Worm (Caenorhabditis elegans) whole organism, mixed stage, embryonic: ENCODE data around the gene srh-212.

Source experiments
- M03D4.4 ChIP-seq: sonication (generic microtip); optimal IDR thresholded peaks from 2 replicates; lab custom pipeline; 2017; ENCODE audit warnings: mild to moderate bottlenecking, missing genetic modification characterization, missing compliant biosample characterization
- blmp-1 ChIP-seq: fragments of 150-350 bp; optimal IDR thresholded peaks from 2 replicates; lab custom pipeline; 2014; ENCODE audit warnings: missing biosample characterization, missing genetic modification characterization
- ceh-39 ChIP-seq: fragments of 150-350 bp; optimal IDR thresholded peaks from 2 replicates; lab custom pipeline; 2014; ENCODE audit warnings: missing biosample characterization, missing genetic modification characterization
- ceh-43 ChIP-seq: fragments of 200-800 bp; sonication (Bioruptor generic); optimal IDR thresholded peaks from 2 replicates; lab custom pipeline; 2018; ENCODE audit warnings: mild to moderate bottlenecking, missing genetic modification characterization, moderate library complexity, missing compliant biosample characterization
- ceh-83 ChIP-seq: fragments of 200-800 bp; sonication (Bioruptor generic); optimal IDR thresholded peaks from 2 replicates; lab custom pipeline; 2018; ENCODE audit warnings: mild to moderate bottlenecking, missing genetic modification characterization, missing compliant biosample characterization
- ces-1 ChIP-seq: fragments of 150-350 bp; optimal IDR thresholded peaks from 2 replicates; lab custom pipeline; 2014; ENCODE audit warnings: missing biosample characterization, missing genetic modification reagents, missing genetic modification characterization
- cnd-1 ChIP-seq: fragments of 200-800 bp; sonication (Bioruptor generic); optimal IDR thresholded peaks from 2 replicates; lab custom pipeline; 2018; ENCODE audit warnings: mild to moderate bottlenecking, missing genetic modification characterization, missing compliant biosample characterization
- drap-1 ChIP-seq: fragments of 200-800 bp; sonication (Bioruptor generic); optimal IDR thresholded peaks from 3 replicates; lab custom pipeline; 2018; ENCODE audit warnings: mild to moderate bottlenecking, missing genetic modification characterization, missing compliant biosample characterization
- elt-1 ChIP-seq: sonication (generic microtip); optimal IDR thresholded peaks from 2 replicates; lab custom pipeline; 2017; ENCODE audit warnings: missing genetic modification characterization, mild to moderate bottlenecking, missing compliant biosample characterization, antibody characterized with exemption, moderate library complexity, borderline replicate concordance; ENCODE audit not compliant: insufficient read depth
- elt-3 ChIP-seq: fragments of 150-350 bp; optimal IDR thresholded peaks from 2 replicates; lab custom pipeline; 2014; ENCODE audit warnings: missing biosample characterization, missing genetic modification characterization
- flh-1 ChIP-seq: fragments of 200-800 bp; sonication (Bioruptor generic); optimal IDR thresholded peaks from 2 replicates; lab custom pipeline; 2018; ENCODE audit warnings: mild to moderate bottlenecking, missing genetic modification characterization, moderate library complexity, missing compliant biosample characterization
- ham-2 ChIP-seq: fragments of 200-800 bp; sonication (Bioruptor generic); optimal IDR thresholded peaks from 2 replicates; lab custom pipeline; 2018; ENCODE audit warnings: mild to moderate bottlenecking, missing genetic modification characterization, missing compliant biosample characterization
- hlh-1 ChIP-seq: fragments of 150-350 bp; optimal IDR thresholded peaks from 2 replicates; lab custom pipeline; 2014; ENCODE audit warnings: missing biosample characterization, missing genetic modification reagents, missing genetic modification characterization
- lin-13 ChIP-seq: fragments of 150-350 bp; optimal IDR thresholded peaks from 2 replicates; lab custom pipeline; 2014; ENCODE audit warnings: missing biosample characterization, missing genetic modification characterization
- lin-32 ChIP-seq: fragments of 200-800 bp; sonication (Bioruptor generic); optimal IDR thresholded peaks from 2 replicates; lab custom pipeline; 2018; ENCODE audit warnings: mild to moderate bottlenecking, missing genetic modification characterization, missing compliant biosample characterization
- lsy-2 ChIP-seq: fragments of 150-350 bp; optimal IDR thresholded peaks from 2 replicates; lab custom pipeline; 2014; ENCODE audit warnings: missing biosample characterization, missing genetic modification characterization
- mab-5 ChIP-seq: fragments of 150-350 bp; optimal IDR thresholded peaks from 2 replicates; lab custom pipeline; 2014; ENCODE audit warnings: missing biosample characterization, missing genetic modification characterization
- mep-1 ChIP-seq: fragments of 150-350 bp; optimal IDR thresholded peaks from 2 replicates; lab custom pipeline; 2017; ENCODE audit warnings: missing biosample characterization, missing genetic modification reagents, missing genetic modification characterization, inconsistent platforms
- mls-2 ChIP-seq: sonication (generic microtip); optimal IDR thresholded peaks from 2 replicates; lab custom pipeline; 2016; ENCODE audit warnings: mild to moderate bottlenecking, missing genetic modification characterization, moderate library complexity, missing compliant biosample characterization
- nhr-12 ChIP-seq: fragments of 150-350 bp; optimal IDR thresholded peaks from 2 replicates; lab custom pipeline; 2014; ENCODE audit warnings: missing biosample characterization, missing genetic modification characterization
- nhr-2 ChIP-seq: fragments of 150-350 bp; optimal IDR thresholded peaks from 2 replicates; lab custom pipeline; 2014; ENCODE audit warnings: missing biosample characterization, missing genetic modification characterization
- nhr-237 ChIP-seq: fragments of 150-350 bp; optimal IDR thresholded peaks from 2 replicates; lab custom pipeline; 2014; ENCODE audit warnings: missing biosample characterization, missing genetic modification characterization
- nhr-76 ChIP-seq: sonication (generic microtip); optimal IDR thresholded peaks from 2 replicates; lab custom pipeline; 2017; ENCODE audit warnings: missing biosample characterization, missing genetic modification characterization
- pha-4 ChIP-seq: fragments of 150-350 bp; optimal IDR thresholded peaks from 2 replicates; lab custom pipeline; 2018; ENCODE audit warnings: missing biosample characterization, missing genetic modification reagents, missing genetic modification characterization
- sem-2 ChIP-seq: fragments of 200-800 bp; sonication (Bioruptor generic); optimal IDR thresholded peaks from 2 replicates; lab custom pipeline; 2018; ENCODE audit warnings: mild to moderate bottlenecking, missing genetic modification characterization, missing compliant biosample characterization
- snpc-4 ChIP-seq: fragments of 150-350 bp; optimal IDR thresholded peaks from 2 replicates; lab custom pipeline; 2014; ENCODE audit warnings: missing biosample characterization, missing genetic modification characterization
- tbx-8 ChIP-seq: fragments of 200-800 bp; sonication (Bioruptor generic); optimal IDR thresholded peaks from 2 replicates; lab custom pipeline; 2018; ENCODE audit warnings: mild to moderate bottlenecking, missing genetic modification characterization, moderate library complexity, missing compliant biosample characterization
- unc-120 ChIP-seq: sonication (generic microtip); optimal IDR thresholded peaks from 2 replicates; lab custom pipeline; 2017; ENCODE audit warnings: missing genetic modification characterization, missing compliant biosample characterization; ENCODE audit not compliant: poor library complexity, severe bottlenecking
- unc-39 ChIP-seq: fragments of 150-350 bp; optimal IDR thresholded peaks from 2 replicates; lab custom pipeline; 2014; ENCODE audit warnings: missing biosample characterization, missing genetic modification characterization
- unc-62 ChIP-seq: fragments of 150-350 bp; optimal IDR thresholded peaks from 2 replicates; lab custom pipeline; 2014; ENCODE audit warnings: missing biosample characterization, missing genetic modification reagents, missing genetic modification characterization
- zip-8 ChIP-seq: fragments of 150-350 bp; optimal IDR thresholded peaks from 2 replicates; lab custom pipeline; 2014; ENCODE audit warnings: missing biosample characterization, missing genetic modification characterization
- ztf-11 ChIP-seq: fragments of 150-350 bp; optimal IDR thresholded peaks from 2 replicates; lab custom pipeline; 2014; ENCODE audit warnings: missing biosample characterization, missing genetic modification characterization

srh-212 gene

ce11 chrV:3585011-3585410, 11.9 kb downstream of the srh-212 start:
- TF ChIP-seq ceh-39 (tag; lab: Kevin White, UChicago), result no peak
- TF ChIP-seq ceh-83 (GFP tag; lab: Kevin White, UChicago), result no peak
- no peak for TF ChIP-seq elt-3 (tag; lab: Kevin White, UChicago)
- no peak for TF ChIP-seq drap-1 (GFP tag; lab: Kevin White, UChicago)
- TF ChIP-seq mab-5, result no peak
- no peak for TF ChIP-seq sem-2
- no peak for TF ChIP-seq ham-2 (GFP tag; lab: Kevin White, UChicago)
- no peak for TF ChIP-seq hlh-1
- TF ChIP-seq unc-120 (tag; lab: Kevin White, UChicago), result no peak
- TF ChIP-seq, all 35 proteins: peak for 0

- TF ChIP-seq elt-1 (tag; lab: Kevin White, UChicago), result no peak
These were observed 13.3 kb downstream of the srh-212 start for ce11 chrV:3583622-3584021.

DNA sequence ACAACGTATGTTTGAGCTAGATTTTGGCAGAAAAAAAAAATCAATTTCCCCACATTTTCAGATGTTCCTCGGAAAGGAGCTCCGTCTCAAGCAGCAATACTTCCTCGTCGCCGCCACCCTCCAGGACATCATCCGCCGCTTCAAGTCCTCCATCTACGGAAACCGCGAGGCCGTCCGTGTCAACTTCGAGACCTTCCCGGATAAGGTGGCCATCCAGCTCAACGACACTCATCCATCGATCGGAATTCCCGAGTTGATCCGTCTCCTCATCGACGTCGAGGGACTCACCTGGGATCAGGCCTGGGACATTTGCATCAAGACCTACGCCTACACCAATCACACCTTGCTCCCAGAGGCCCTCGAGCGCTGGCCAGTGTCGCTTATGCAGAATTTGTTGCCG, 14.3 kb downstream of the srh-212 start:
- no peak for TF ChIP-seq ham-2 (GFP tag; lab: Kevin White, UChicago)
- TF ChIP-seq blmp-1 (tag; lab: Kevin White, UChicago), result no peak
- TF ChIP-seq unc-39, result no peak
- no peak for TF ChIP-seq ceh-83 (GFP tag; lab: Kevin White, UChicago)
- no peak for TF ChIP-seq nhr-12 (tag; lab: Kevin White, UChicago)
- TF ChIP-seq elt-3 (tag; lab: Kevin White, UChicago), result no peak

ce11 chrV:3582086-3582485, 14.9 kb downstream of the srh-212 start:
- no peak for TF ChIP-seq unc-39
- no peak for TF ChIP-seq ceh-43
- TF ChIP-seq hlh-1, result no peak
- TF ChIP-seq elt-1 (tag; lab: Kevin White, UChicago), result no peak
- no peak for TF ChIP-seq ces-1
- TF ChIP-seq nhr-237 (tag; lab: Kevin White, UChicago), result no peak
- TF ChIP-seq elt-3 (tag; lab: Kevin White, UChicago), result no peak
- TF ChIP-seq blmp-1 (tag; lab: Kevin White, UChicago), result no peak
- no peak for TF ChIP-seq lsy-2 (tag; lab: Kevin White, UChicago)
- TF ChIP-seq ztf-11 (tag; lab: Kevin White, UChicago), result no peak
- no peak for TF ChIP-seq mls-2 (tag; lab: Kevin White, UChicago)
- no peak for TF ChIP-seq pha-4 (tag; lab: Kevin White, UChicago)
- TF ChIP-seq cnd-1 (tag; lab: Kevin White, UChicago), result no peak
- no peak for TF ChIP-seq lin-32 (GFP tag; lab: Kevin White, UChicago)
- TF ChIP-seq unc-120 (tag; lab: Kevin White, UChicago), result no peak
- TF ChIP-seq mep-1 (tag; lab: Kevin White, UChicago), result no peak
- no peak for TF ChIP-seq drap-1 (GFP tag; lab: Kevin White, UChicago)
- TF ChIP-seq lin-13 (tag; lab: Kevin White, UChicago), result no peak
- TF ChIP-seq, all 35 proteins: peak for 0

DNA sequence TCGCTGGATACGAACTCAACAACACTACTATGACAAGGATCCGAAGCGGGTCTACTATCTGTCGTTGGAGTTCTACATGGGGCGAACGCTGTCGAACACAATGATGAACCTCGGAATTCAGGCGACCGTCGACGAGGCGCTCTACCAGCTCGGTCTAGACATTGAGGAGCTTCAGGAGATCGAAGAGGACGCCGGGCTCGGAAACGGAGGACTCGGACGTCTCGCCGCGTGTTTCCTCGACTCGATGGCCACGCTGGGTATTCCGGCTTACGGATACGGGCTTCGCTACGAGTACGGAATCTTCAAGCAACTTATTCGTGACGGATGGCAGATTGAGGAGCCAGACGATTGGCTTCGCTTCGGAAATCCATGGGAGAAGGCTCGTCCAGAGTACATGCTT, 15.3 kb downstream of the srh-212 start:
- TF ChIP-seq cnd-1 (tag; lab: Kevin White, UChicago) (no peak), ceh-83 (GFP tag; lab: Kevin White, UChicago) (no peak), elt-3 (tag; lab: Kevin White, UChicago) (no peak), M03D4.4 (tag; lab: Kevin White, UChicago) (no peak), flh-1 (no peak), mls-2 (tag; lab: Kevin White, UChicago) (no peak), ceh-39 (tag; lab: Kevin White, UChicago) (no peak), ham-2 (GFP tag; lab: Kevin White, UChicago) (no peak), elt-1 (tag; lab: Kevin White, UChicago) (no peak), lin-13 (tag; lab: Kevin White, UChicago) (no peak), zip-8 (tag; lab: Kevin White, UChicago) (no peak)

DNA sequence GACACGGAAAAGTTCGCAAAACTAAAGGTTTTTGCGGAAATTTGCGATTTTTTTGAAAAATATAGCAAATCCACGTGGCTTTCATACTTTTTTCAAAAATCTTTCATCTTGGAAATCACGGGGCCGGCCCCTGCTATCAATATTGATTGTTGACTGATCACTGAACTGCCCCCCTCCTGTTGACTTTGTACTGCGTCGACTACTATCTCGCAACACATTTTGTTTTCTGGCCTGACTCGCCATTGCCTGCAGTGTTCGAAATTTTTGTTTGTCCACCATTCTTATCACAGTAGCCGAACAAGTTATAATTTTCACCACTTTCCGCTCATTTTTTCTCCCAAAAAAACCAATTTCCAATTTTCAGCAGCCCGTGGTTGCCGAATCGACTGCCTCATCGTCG, 15.9 kb downstream of the srh-212 start:
- no peak for TF ChIP-seq snpc-4 (tag; lab: Kevin White, UChicago)
- no peak for TF ChIP-seq elt-3 (tag; lab: Kevin White, UChicago)
- TF ChIP-seq ceh-83 (GFP tag; lab: Kevin White, UChicago), result no peak
- TF ChIP-seq ceh-43, result no peak
- no peak for TF ChIP-seq unc-62 (GFP tag; lab: Kevin White, UChicago)
- no peak for TF ChIP-seq tbx-8
- TF ChIP-seq nhr-12 (tag; lab: Kevin White, UChicago), result no peak
- no peak for TF ChIP-seq pha-4 (tag; lab: Kevin White, UChicago)
- TF ChIP-seq nhr-2, result no peak
- TF ChIP-seq ceh-39 (tag; lab: Kevin White, UChicago), result no peak
- TF ChIP-seq ces-1, result no peak
- no peak for TF ChIP-seq lsy-2 (tag; lab: Kevin White, UChicago)
- no peak for TF ChIP-seq cnd-1 (tag; lab: Kevin White, UChicago)
- TF ChIP-seq lin-32 (GFP tag; lab: Kevin White, UChicago), result no peak
- no peak for TF ChIP-seq lin-13 (tag; lab: Kevin White, UChicago)
- no peak for TF ChIP-seq nhr-76
- TF ChIP-seq, all 35 proteins: peak for 0
